Worm (Caenorhabditis elegans): ENCODE results near the gene Y39B6A.1.

- TF ChIP-seq ztf-23 (GFP tag; IDR thresholded peaks at IDR 0.05) (no peak), T22C8.4 (GFP tag; IDR thresholded peaks at IDR 0.05) (no peak), flt-1 (GFP tag; IDR thresholded peaks at IDR 0.05) (no peak), ztf-29 (GFP tag; IDR thresholded peaks at IDR 0.05) (no peak), cog-1 (tag; optimal IDR thresholded peaks at IDR 0.05) (no peak)
Measured at ce11 chrV:19230413-19230812, 27.0 kb upstream of the Y39B6A.1 start, which contains the start of gene sqst-3.
